Worm (Caenorhabditis elegans) whole organism, L4 larva: ENCODE results near the gene sru-30.

ENCODE experiments used
- F10B5.3 ChIP-seq: sonication (generic microtip); optimal IDR thresholded peaks from 2 replicates; lab custom pipeline; 2016; ENCODE audit warnings: mild to moderate bottlenecking, missing genetic modification characterization, missing compliant biosample characterization
- F44E2.7 ChIP-seq: fragments of 200-800 bp; sonication (Bioruptor generic); IDR thresholded peaks from 2 replicates; pipeline ENCODE4 v2.1.2; 2022; ENCODE audit warnings: missing genetic modification characterization, missing compliant biosample characterization
- F49E8.2 ChIP-seq: sonication (generic microtip); optimal IDR thresholded peaks from 2 replicates; lab custom pipeline; 2016; ENCODE audit warnings: missing compliant biosample characterization, mild to moderate bottlenecking, missing genetic modification characterization, borderline replicate concordance
- Y105C5A.15 ChIP-seq: fragments of 200-800 bp; sonication (Bioruptor generic); IDR thresholded peaks from 2 replicates; pipeline ENCODE4 v1.3.6; 2022; ENCODE audit warnings: missing genetic modification characterization, missing compliant biosample characterization
- Y75B8A.6 ChIP-seq: fragments of 200-800 bp; sonication (Bioruptor generic); IDR thresholded peaks from 2 replicates; pipeline ENCODE4 v1.3.6; 2022; ENCODE audit warnings: missing genetic modification reagents, missing genetic modification characterization, missing compliant biosample characterization
- aha-1 ChIP-seq: fragments of 150-350 bp; peaks from one replicate; lab custom pipeline; 2014; ENCODE audit warnings: missing biosample characterization, missing genetic modification characterization
- aly-2 ChIP-seq: sonication (generic microtip); optimal IDR thresholded peaks from 2 replicates; lab custom pipeline; 2018; ENCODE audit warnings: missing biosample characterization, missing genetic modification characterization
- ama-1 ChIP-seq: fragments of 150-350 bp; optimal IDR thresholded peaks from 2 replicates; lab custom pipeline; 2014; ENCODE audit warnings: inconsistent platforms, mixed read lengths
- arid-1 ChIP-seq: fragments of 200-800 bp; sonication (Bioruptor generic); conservative IDR thresholded peaks from 2 replicates; pipeline ENCODE4 v1.3.6; 2022; ENCODE audit warnings: missing genetic modification reagents, missing genetic modification characterization, missing compliant biosample characterization
- ceh-32 ChIP-seq: sonication (generic microtip); optimal IDR thresholded peaks from 2 replicates; lab custom pipeline; 2016; ENCODE audit warnings: mild to moderate bottlenecking, missing genetic modification characterization, missing compliant biosample characterization; ENCODE audit not compliant: poor library complexity
- ctbp-1 ChIP-seq: fragments of 200-800 bp; sonication (Bioruptor generic); IDR thresholded peaks from 2 replicates; pipeline ENCODE4 v1.3.6; 2022; ENCODE audit warnings: missing genetic modification reagents, missing genetic modification characterization, missing compliant biosample characterization
- daf-16 ChIP-seq, 3 experiments: sonication (generic microtip); optimal IDR thresholded peaks; 2 replicates each; lab custom pipeline; 2016 to 2017; ENCODE audit warnings: missing genetic modification characterization in 3 of 3, missing genetic modification reagents in 3 of 3, mild to moderate bottlenecking in 2 of 3, missing compliant biosample characterization in 2 of 3, missing biosample characterization in 1 of 3, moderate library complexity in 1 of 3
- daf-19 ChIP-seq: fragments of 200-800 bp; sonication (Bioruptor generic); conservative IDR thresholded peaks from 2 replicates; pipeline ENCODE4 v1.3.6; 2022; ENCODE audit warnings: missing genetic modification characterization, missing compliant biosample characterization
- dmd-9 ChIP-seq: fragments of 200-800 bp; sonication (Bioruptor generic); IDR thresholded peaks from 2 replicates; pipeline ENCODE4 v1.3.6; 2022; ENCODE audit warnings: missing genetic modification reagents, missing genetic modification characterization, missing compliant biosample characterization
- dve-1 ChIP-seq: sonication (generic microtip); optimal IDR thresholded peaks from 2 replicates; lab custom pipeline; 2017; ENCODE audit warnings: antibody characterized with exemption, mild to moderate bottlenecking, missing genetic modification characterization, missing compliant biosample characterization; ENCODE audit not compliant: insufficient read depth
- egl-27 ChIP-seq: sonication (generic microtip); optimal IDR thresholded peaks from 3 replicates; lab custom pipeline; 2017; ENCODE audit warnings: missing biosample characterization, missing genetic modification reagents, missing genetic modification characterization
- gei-8 ChIP-seq: fragments of 200-800 bp; sonication (Bioruptor generic); optimal IDR thresholded peaks from 2 replicates; lab custom pipeline; 2018; ENCODE audit warnings: mild to moderate bottlenecking, missing genetic modification characterization, missing compliant biosample characterization
- jun-1 ChIP-seq: fragments of 150-350 bp; optimal IDR thresholded peaks from 2 replicates; lab custom pipeline; 2014; ENCODE audit warnings: missing biosample characterization, missing genetic modification reagents, missing genetic modification characterization
- lin-13 ChIP-seq: fragments of 150-350 bp; optimal IDR thresholded peaks from 2 replicates; lab custom pipeline; 2014; ENCODE audit warnings: missing biosample characterization, missing genetic modification reagents, missing genetic modification characterization
- lin-38 ChIP-seq: fragments of 200-800 bp; sonication (Bioruptor generic); IDR thresholded peaks from 2 replicates; pipeline ENCODE4 v1.3.6; 2022; ENCODE audit warnings: missing genetic modification reagents, missing genetic modification characterization, missing compliant biosample characterization
- lin-39 ChIP-seq: fragments of 150-350 bp; optimal IDR thresholded peaks from 2 replicates; lab custom pipeline; 2014; ENCODE audit warnings: missing biosample characterization, missing genetic modification reagents, missing genetic modification characterization
- lir-3 ChIP-seq: sonication (generic microtip); optimal IDR thresholded peaks from 2 replicates; lab custom pipeline; 2016; ENCODE audit warnings: mild to moderate bottlenecking, missing genetic modification characterization, missing compliant biosample characterization
- lsy-2 ChIP-seq, 2 experiments: fragments of 150-350 bp in 1 of 2; sonication (generic microtip) in 1 of 2; optimal IDR thresholded peaks; 2 replicates each; lab custom pipeline; 2014 to 2017; ENCODE audit warnings: missing biosample characterization in 2 of 2, missing genetic modification characterization in 2 of 2
- madf-5 ChIP-seq, 2 experiments: fragments of 200-800 bp; sonication (Bioruptor generic); IDR thresholded peaks; 2 replicates each; pipeline ENCODE4 v1.3.6; 2022; ENCODE audit warnings: missing compliant biosample characterization in 2 of 2, missing genetic modification characterization in 2 of 2
- madf-9 ChIP-seq: fragments of 200-800 bp; sonication (Bioruptor generic); conservative IDR thresholded peaks from 2 replicates; pipeline ENCODE4 v1.3.6; 2022; ENCODE audit warnings: missing genetic modification reagents, missing genetic modification characterization, missing compliant biosample characterization
- mes-2 ChIP-seq: sonication (generic microtip); optimal IDR thresholded peaks from 2 replicates; lab custom pipeline; 2016; ENCODE audit warnings: missing genotype, mild to moderate bottlenecking, missing genetic modification characterization, missing compliant biosample characterization; ENCODE audit not compliant: poor library complexity, severe bottlenecking
- mxl-2 ChIP-seq: fragments of 200-800 bp; sonication (Bioruptor generic); conservative IDR thresholded peaks from 2 replicates; pipeline ENCODE4 v1.3.6; 2022; ENCODE audit warnings: missing genetic modification reagents, missing genetic modification characterization, missing compliant biosample characterization
- nhr-11 ChIP-seq: fragments of 150-350 bp; optimal IDR thresholded peaks from 2 replicates; lab custom pipeline; 2014; ENCODE audit warnings: missing biosample characterization, missing genetic modification characterization
- nhr-111 ChIP-seq: fragments of 200-800 bp; sonication (Bioruptor generic); optimal IDR thresholded peaks from 2 replicates; lab custom pipeline; 2018; ENCODE audit warnings: mild to moderate bottlenecking, missing genetic modification characterization, missing compliant biosample characterization
- nhr-28 ChIP-seq: fragments of 150-350 bp; optimal IDR thresholded peaks from 2 replicates; lab custom pipeline; 2014; ENCODE audit warnings: missing biosample characterization, missing genetic modification characterization
- nhr-41 ChIP-seq: fragments of 200-800 bp; sonication (Bioruptor generic); IDR thresholded peaks from 2 replicates; pipeline ENCODE4 v1.3.6; 2022; ENCODE audit warnings: missing genetic modification reagents, missing genetic modification characterization, missing compliant biosample characterization
- nhr-42 ChIP-seq: fragments of 200-800 bp; sonication (Bioruptor generic); IDR thresholded peaks from 2 replicates; pipeline ENCODE4 v1.3.6; 2022; ENCODE audit warnings: missing genetic modification characterization, missing compliant biosample characterization
- nhr-48 ChIP-seq: sonication (generic microtip); optimal IDR thresholded peaks from 2 replicates; lab custom pipeline; 2016; ENCODE audit warnings: mild to moderate bottlenecking, missing genetic modification characterization, missing compliant biosample characterization
- nhr-6 ChIP-seq: fragments of 150-350 bp; optimal IDR thresholded peaks from 2 replicates; lab custom pipeline; 2014; ENCODE audit warnings: missing biosample characterization, missing genetic modification characterization
- pha-4 ChIP-seq, 2 experiments: fragments of 150-350 bp in 1 of 2; fragments of 200-800 bp in 1 of 2; sonication (Bioruptor generic) in 1 of 2; IDR thresholded peaks in 1 of 2; optimal IDR thresholded peaks in 1 of 2; 2 replicates each; pipeline versions ENCODE4 v1.3.6 to Lab custom; 2014 to 2022; ENCODE audit warnings: missing genetic modification characterization in 2 of 2, missing genetic modification reagents in 2 of 2, missing biosample characterization in 1 of 2, missing compliant biosample characterization in 1 of 2
- php-3 ChIP-seq: fragments of 200-800 bp; sonication (Bioruptor generic); IDR thresholded peaks from 2 replicates; pipeline ENCODE4 v1.3.6; 2022; ENCODE audit warnings: missing genetic modification reagents, missing genetic modification characterization, missing compliant biosample characterization
- saeg-2 ChIP-seq: fragments of 200-800 bp; sonication (Bioruptor generic); IDR thresholded peaks from 2 replicates; pipeline ENCODE4 v1.3.6; 2022; ENCODE audit warnings: missing genetic modification reagents, missing genetic modification characterization, missing compliant biosample characterization
- sdz-12 ChIP-seq: fragments of 200-800 bp; sonication (Bioruptor generic); optimal IDR thresholded peaks from 2 replicates; lab custom pipeline; 2018; ENCODE audit warnings: mild to moderate bottlenecking, missing genetic modification characterization, missing compliant biosample characterization
- snpc-1.2 ChIP-seq: fragments of 200-800 bp; sonication (Bioruptor generic); IDR thresholded peaks from 2 replicates; pipeline ENCODE4 v1.3.6; 2022; ENCODE audit warnings: missing genetic modification reagents, missing genetic modification characterization, missing compliant biosample characterization
- snpc-4 ChIP-seq: fragments of 150-350 bp; optimal IDR thresholded peaks from 2 replicates; lab custom pipeline; 2014; ENCODE audit warnings: missing biosample characterization, missing genetic modification characterization
- tag-97 ChIP-seq: fragments of 200-800 bp; sonication (Bioruptor generic); IDR thresholded peaks from 2 replicates; pipeline ENCODE4 v1.3.6; 2022; ENCODE audit warnings: missing genetic modification characterization, missing compliant biosample characterization
- unc-62 ChIP-seq, 3 experiments: fragments of 150-350 bp in 1 of 3; sonication (generic microtip); optimal IDR thresholded peaks in 2 of 3; peaks in 1 of 3; 1 replicate in 1 of 3; 2 replicates in 2 of 3; lab custom pipeline; 2014 to 2017; ENCODE audit warnings: missing biosample characterization in 3 of 3, missing genetic modification characterization in 3 of 3, missing genetic modification reagents in 3 of 3, missing genotype in 1 of 3
- zfp-3 ChIP-seq: fragments of 200-800 bp; sonication (Bioruptor generic); conservative IDR thresholded peaks from 2 replicates; pipeline ENCODE4 v1.3.6; 2022; ENCODE audit warnings: missing genetic modification reagents, missing genetic modification characterization, missing compliant biosample characterization
- zip-11 ChIP-seq: fragments of 200-800 bp; sonication (Bioruptor generic); IDR thresholded peaks from 2 replicates; pipeline ENCODE4 v1.3.6; 2022; ENCODE audit warnings: missing genetic modification characterization, missing compliant biosample characterization
- ztf-11 ChIP-seq: fragments of 150-350 bp; optimal IDR thresholded peaks from 2 replicates; lab custom pipeline; 2014; ENCODE audit warnings: missing biosample characterization, missing genetic modification characterization
- ztf-7 ChIP-seq: fragments of 150-350 bp; optimal IDR thresholded peaks from 2 replicates; lab custom pipeline; 2014; ENCODE audit warnings: missing biosample characterization, missing genetic modification characterization

Gene sru-30

ce11 chrV:9786721-9787131 is 26.9 kb upstream of the sru-30 start, which contains the start of gene F46B6.6 (continued):
- TF ChIP-seq tag-97 (GFP tag; lab: Robert Waterston, UW) (no peak), madf-5 (GFP tag; IDR thresholded peaks at IDR 0.05; lab: Robert Waterston, UW) (no peak), aha-1 (tag; lab: Kevin White, UChicago) (peak; percentile 94), nhr-48 (peak; percentile 19), aly-2 (tag; lab: Kevin White, UChicago) (no peak), nhr-42 (GFP tag; lab: Robert Waterston, UW) (no peak), madf-9 (GFP tag; lab: Robert Waterston, UW) (no peak), mxl-2 (GFP tag; lab: Robert Waterston, UW) (no peak), pha-4 (GFP tag; IDR thresholded peaks at IDR 0.05; lab: Robert Waterston, UW) (no peak), pha-4 (tag; optimal IDR thresholded peaks at IDR 0.05; lab: Kevin White, UChicago) (no peak), snpc-4 (tag; lab: Kevin White, UChicago) (no peak), lin-39 (tag; lab: Kevin White, UChicago) (no peak), egl-27 (no peak), Y75B8A.6 (GFP tag; lab: Robert Waterston, UW) (no peak), dve-1 (peak; percentile 3), ztf-7 (tag; lab: Kevin White, UChicago) (no peak), arid-1 (GFP tag; lab: Robert Waterston, UW) (0 out of 2 replicates have a peak, but pooled peaks have one; percentile 21), mes-2 (tag; lab: Kevin White, UChicago) (peak; percentile 19), daf-16 (GFP tag; optimal IDR thresholded peaks at IDR 0.05; lab: Kevin White, UChicago) (no peak), daf-16 (tag; optimal IDR thresholded peaks at IDR 0.05; lab: Kevin White, UChicago) (no peak), sdz-12 (GFP tag; lab: Kevin White, UChicago) (peak; percentile 80), nhr-6 (tag; lab: Kevin White, UChicago) (no peak), dmd-9 (GFP tag; lab: Robert Waterston, UW) (0 out of 2 replicates have a peak, but pooled peaks have one; percentile 30), nhr-111 (GFP tag; lab: Kevin White, UChicago) (peak; percentile 0), zip-11 (GFP tag; lab: Robert Waterston, UW) (no peak), php-3 (GFP tag; lab: Robert Waterston, UW) (0 out of 2 replicates have a peak, but pooled peaks have one; percentile 8), lin-38 (peak; percentile 32; the same call in 1 of the 2 replicates), unc-62 (GFP tag; optimal IDR thresholded peaks at IDR 0.05 in 1 of 2; lab: Kevin White, UChicago) (peak in 1 of 2 experiments; percentile 49), unc-62 (tag; optimal IDR thresholded peaks at IDR 0.05; lab: Kevin White, UChicago) (no peak)

- TF ChIP-seq mxl-2 (GFP tag; lab: Robert Waterston, UW): peak; percentile 77
- TF ChIP-seq snpc-1.2 (GFP tag; lab: Robert Waterston, UW): 0 out of 2 replicates have a peak, but pooled peaks have one; percentile 18
- TF ChIP-seq gei-8 (GFP tag; lab: Kevin White, UChicago): peak; percentile 88
- TF ChIP-seq snpc-4 (tag; lab: Kevin White, UChicago): no peak
- TF ChIP-seq ctbp-1 (GFP tag; lab: Robert Waterston, UW): peak; percentile 92
- TF ChIP-seq nhr-42 (GFP tag; lab: Robert Waterston, UW): peak; percentile 94
- peak; percentile 85 for TF ChIP-seq daf-19 (GFP tag; lab: Robert Waterston, UW)
- TF ChIP-seq lir-3: no peak
- no peak for TF ChIP-seq ztf-11
- TF ChIP-seq Y105C5A.15 (GFP tag; lab: Robert Waterston, UW): no peak
- TF ChIP-seq nhr-41 (GFP tag; lab: Robert Waterston, UW): peak; percentile 74
- peak; percentile 93 for TF ChIP-seq saeg-2 (GFP tag; lab: Robert Waterston, UW)
- TF ChIP-seq F10B5.3 (tag; lab: Kevin White, UChicago): peak; percentile 79
- peak; percentile 80 to 95 for TF ChIP-seq lsy-2 (tag; optimal IDR thresholded peaks at IDR 0.05; lab: Kevin White, UChicago)
- TF ChIP-seq nhr-28: peak; percentile 96
- TF ChIP-seq F49E8.2 (tag; lab: Kevin White, UChicago): peak; percentile 51
- no peak for TF ChIP-seq tag-97 (GFP tag; lab: Robert Waterston, UW)
- TF ChIP-seq nhr-11: peak; percentile 98
- no peak for TF ChIP-seq unc-62 (GFP tag; optimal IDR thresholded peaks at IDR 0.05 in 1 of 2; lab: Kevin White, UChicago)
- TF ChIP-seq unc-62 (tag; optimal IDR thresholded peaks at IDR 0.05; lab: Kevin White, UChicago): no peak
- peak; percentile 90 for TF ChIP-seq mes-2 (tag; lab: Kevin White, UChicago)
- no peak for TF ChIP-seq F44E2.7 (GFP tag; lab: Robert Waterston, UW)
- TF ChIP-seq php-3 (GFP tag; lab: Robert Waterston, UW): peak; percentile 94
- peak; percentile 12 for TF ChIP-seq ama-1
- peak; percentile 93 for TF ChIP-seq zfp-3 (GFP tag; lab: Robert Waterston, UW)
- peak; percentile 69 for TF ChIP-seq jun-1 (tag; lab: Kevin White, UChicago)
- TF ChIP-seq ceh-32 (tag; lab: Kevin White, UChicago): peak; percentile 44
- TF ChIP-seq lin-13: peak; percentile 92
Measured at ce11 chrV:9789657-9790261, 23.9 kb upstream of the sru-30 start, which contains the start of gene ztf-7. TSS of gene ztf-7 (minus strand) at chrV:9789707.
